1 fruit fly cellular context compared by ENCODE assay signal in the genomic region with DNA sequence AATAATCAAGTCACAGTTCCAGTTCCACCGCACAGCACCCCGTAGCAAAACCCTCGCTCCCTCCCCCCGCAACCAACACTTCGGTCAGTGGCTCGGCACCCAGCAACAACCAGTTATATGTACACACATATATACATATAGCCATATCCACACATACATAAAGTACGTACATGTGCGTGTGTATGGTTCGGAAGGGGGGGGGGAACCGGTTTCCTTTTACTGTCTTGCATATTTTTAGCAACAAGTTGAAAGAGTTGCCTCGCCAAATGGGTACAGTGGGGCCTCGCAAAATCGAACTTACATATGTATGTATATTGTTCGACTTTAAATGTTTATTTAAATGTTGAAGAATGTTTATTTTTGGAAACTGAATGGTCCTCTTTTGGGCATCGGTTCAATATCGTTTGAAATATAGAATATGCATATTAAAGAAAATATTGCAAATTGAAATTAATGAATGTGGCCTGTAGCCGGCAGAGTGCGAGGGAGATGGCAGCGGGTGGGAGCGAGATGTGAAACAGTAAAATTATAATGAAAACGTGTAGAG.
TF ChIP-seq lines count a peak whose summit lies in the region.

No protein-coding gene starts in this region.

TF ChIP-seq in whole organism, embryonic, 481 proteins besides CTCF, POLR2A, EP300 and RAD21 (continued from another document and continues in another):
- TF ChIP-seq wor (GFP tag; IDR thresholded peaks at IDR 0.05; lab: Robert Waterston, UW), result peak; percentile 40; the same call in 1 of the 2 replicates
- no peak for TF ChIP-seq salm (tag; optimal IDR thresholded peaks at IDR 0.05; lab: Kevin White, UChicago)
- TF ChIP-seq Lpt (GFP tag; optimal IDR thresholded peaks at IDR 0.05; lab: Kevin White, UChicago), result no peak
- peak; percentile 47; the same call in 1 of the 2 replicates for TF ChIP-seq CG10321 (GFP tag; IDR thresholded peaks at IDR 0.05; lab: Robert Waterston, UW)
- peak; percentile 87 for TF ChIP-seq CG2678 (tag; optimal IDR thresholded peaks at IDR 0.05; lab: Kevin White, UChicago)
- TF ChIP-seq Hr51 (GFP tag; optimal IDR thresholded peaks at IDR 0.05; lab: Kevin White, UChicago), result peak; percentile 58 to 75
- peak; percentile 81 for TF ChIP-seq NFAT (GFP tag; IDR thresholded peaks at IDR 0.05; lab: Robert Waterston, UW)
- peak; percentile 32 for TF ChIP-seq slp2 (GFP tag; optimal IDR thresholded peaks at IDR 0.05; lab: Kevin White, UChicago)
- peak; percentile 57 for TF ChIP-seq CG12299 (tag; optimal IDR thresholded peaks at IDR 0.05; lab: Kevin White, UChicago)
- TF ChIP-seq nerfin-2 (GFP tag; IDR thresholded peaks at IDR 0.05; lab: Robert Waterston, UW; ENCODE audit: partially characterized antibody), result no peak
- TF ChIP-seq CG10565 (GFP tag; optimal IDR thresholded peaks at IDR 0.05; lab: Kevin White, UChicago), result no peak
- peak; percentile 48 for TF ChIP-seq her (GFP tag; optimal IDR thresholded peaks at IDR 0.05; lab: Kevin White, UChicago)
- no peak for TF ChIP-seq CG10959 (GFP tag; IDR thresholded peaks at IDR 0.05; lab: Robert Waterston, UW)
- no peak for TF ChIP-seq kni (GFP tag; optimal IDR thresholded peaks at IDR 0.05; lab: Kevin White, UChicago)
- TF ChIP-seq corto (GFP tag; optimal IDR thresholded peaks at IDR 0.05; lab: Kevin White, UChicago), result peak; percentile 42
- no peak for TF ChIP-seq CG8089 (GFP tag; optimal IDR thresholded peaks at IDR 0.05; lab: Kevin White, UChicago)
- no peak for TF ChIP-seq gt (GFP tag; IDR thresholded peaks at IDR 0.05; lab: Robert Waterston, UW)
- peak; percentile 35 for TF ChIP-seq Hmx (GFP tag; optimal IDR thresholded peaks at IDR 0.05; lab: Kevin White, UChicago)
- no peak for TF ChIP-seq twi (tag; optimal IDR thresholded peaks at IDR 0.05; lab: Kevin White, UChicago)
- no peak for TF ChIP-seq Sin3A (optimal IDR thresholded peaks at IDR 0.05; lab: Kevin White, UChicago)
- no peak for TF ChIP-seq pfk (GFP tag; optimal IDR thresholded peaks at IDR 0.05; lab: Kevin White, UChicago)
- TF ChIP-seq CG43689 (GFP tag; IDR thresholded peaks at IDR 0.05; lab: Robert Waterston, UW), result no peak
- TF ChIP-seq CG8924 (tag; optimal IDR thresholded peaks at IDR 0.05; lab: Kevin White, UChicago), result peak; percentile 70
- peak; percentile 57 for TF ChIP-seq phol (tag; optimal IDR thresholded peaks at IDR 0.05; lab: Kevin White, UChicago)
- TF ChIP-seq CG9727 (GFP tag; optimal IDR thresholded peaks at IDR 0.05; lab: Kevin White, UChicago), result peak; percentile 72
- TF ChIP-seq Six4 (GFP tag; optimal IDR thresholded peaks at IDR 0.05; lab: Kevin White, UChicago), result no peak
- no peak for TF ChIP-seq HmgD (GFP tag; optimal IDR thresholded peaks at IDR 0.05; lab: Kevin White, UChicago)
- no peak for TF ChIP-seq sr (GFP tag; IDR thresholded peaks at IDR 0.05; lab: Robert Waterston, UW)
- no peak for TF ChIP-seq hth (optimal IDR thresholded peaks at IDR 0.05; lab: Kevin White, UChicago)
- no peak for TF ChIP-seq Adf1 (GFP tag; IDR thresholded peaks at IDR 0.05; lab: Robert Waterston, UW)
- peak; percentile 42 for TF ChIP-seq pros (GFP tag; optimal IDR thresholded peaks at IDR 0.05; lab: Kevin White, UChicago)
- peak; percentile 39 for TF ChIP-seq CG11723 (GFP tag; optimal IDR thresholded peaks at IDR 0.05; lab: Kevin White, UChicago)
- TF ChIP-seq CG11560 (tag; IDR thresholded peaks at IDR 0.05; lab: Robert Waterston, UW), result peak; percentile 67; the same call in 2 of the 3 replicates
- TF ChIP-seq Lhr (GFP tag; optimal IDR thresholded peaks at IDR 0.05; lab: Kevin White, UChicago), result peak; percentile 4
- TF ChIP-seq cad (GFP tag; optimal IDR thresholded peaks at IDR 0.05; lab: Kevin White, UChicago), result no peak
- TF ChIP-seq gsb-n (tag; optimal IDR thresholded peaks at IDR 0.05; lab: Kevin White, UChicago), result no peak
- peak; percentile 60 for TF ChIP-seq CG18619 (GFP tag; optimal IDR thresholded peaks at IDR 0.05; lab: Kevin White, UChicago)
- no peak for TF ChIP-seq emc (GFP tag; optimal IDR thresholded peaks at IDR 0.05; lab: Kevin White, UChicago)
- TF ChIP-seq peb (GFP tag; IDR thresholded peaks at IDR 0.05; lab: Robert Waterston, UW), result peak; percentile 32; the same call in 1 of the 2 replicates
- TF ChIP-seq CG4360 (GFP tag; IDR thresholded peaks at IDR 0.05; lab: Robert Waterston, UW), result no peak
- TF ChIP-seq mirr (GFP tag; optimal IDR thresholded peaks at IDR 0.05; lab: Kevin White, UChicago), result peak; percentile 61
- TF ChIP-seq Xrp1 (GFP tag; IDR thresholded peaks at IDR 0.05; lab: Robert Waterston, UW), result peak; percentile 80
- TF ChIP-seq toy (GFP tag; IDR thresholded peaks at IDR 0.05; lab: Robert Waterston, UW), result no peak
- TF ChIP-seq lilli (GFP tag; optimal IDR thresholded peaks at IDR 0.05; lab: Kevin White, UChicago), result peak; percentile 85
- peak; percentile 91 for TF ChIP-seq scrt (GFP tag; optimal IDR thresholded peaks at IDR 0.05; lab: Kevin White, UChicago)
- peak; percentile 1 for TF ChIP-seq Atf3 (GFP tag; optimal IDR thresholded peaks at IDR 0.05; lab: Kevin White, UChicago)
- TF ChIP-seq sug (tag; optimal IDR thresholded peaks at IDR 0.05; lab: Kevin White, UChicago), result no peak
- TF ChIP-seq CG11085 (GFP tag; IDR thresholded peaks at IDR 0.05; lab: Robert Waterston, UW), result peak; percentile 77
- peak; percentile 81 for TF ChIP-seq Mrtf (GFP tag; IDR thresholded peaks at IDR 0.05; lab: Robert Waterston, UW)
- TF ChIP-seq zen2 (GFP tag; IDR thresholded peaks at IDR 0.05; lab: Robert Waterston, UW; ENCODE audit: partially characterized antibody), result no peak
- TF ChIP-seq CG4424 (GFP tag; optimal IDR thresholded peaks at IDR 0.05; lab: Kevin White, UChicago), result peak; percentile 39
- no peak for TF ChIP-seq Dip2 (GFP tag; IDR thresholded peaks at IDR 0.05; lab: Robert Waterston, UW)
- TF ChIP-seq CG9876 (GFP tag; optimal IDR thresholded peaks at IDR 0.05; lab: Kevin White, UChicago), result peak; percentile 22
- no peak for TF ChIP-seq mld (GFP tag; IDR thresholded peaks at IDR 0.05; lab: Robert Waterston, UW; ENCODE audit: partially characterized antibody)
- TF ChIP-seq stwl (tag; optimal IDR thresholded peaks at IDR 0.05; lab: Kevin White, UChicago), result no peak
- peak; percentile 91 for TF ChIP-seq CG32532 (GFP tag; IDR thresholded peaks at IDR 0.05; lab: Robert Waterston, UW)
- peak; percentile 12 for TF ChIP-seq ewg (GFP tag; optimal IDR thresholded peaks at IDR 0.05; lab: Kevin White, UChicago)
- peak; percentile 68 for TF ChIP-seq CG10147 (GFP tag; optimal IDR thresholded peaks at IDR 0.05; lab: Kevin White, UChicago)
- no peak for TF ChIP-seq CG1024 (GFP tag; IDR thresholded peaks at IDR 0.05; lab: Robert Waterston, UW)
- TF ChIP-seq Sry-δ (GFP tag; optimal IDR thresholded peaks at IDR 0.05; lab: Kevin White, UChicago), result no peak
- TF ChIP-seq Dref (GFP tag; IDR thresholded peaks at IDR 0.05; lab: Robert Waterston, UW), result no peak
- TF ChIP-seq CG2199 (GFP tag; IDR thresholded peaks at IDR 0.05; lab: Robert Waterston, UW), result no peak
- TF ChIP-seq caup (GFP tag; optimal IDR thresholded peaks at IDR 0.05; lab: Kevin White, UChicago; ENCODE audit: severe bottlenecking), result peak; percentile 41
- TF ChIP-seq dmrt11E (tag; optimal IDR thresholded peaks at IDR 0.05; lab: Kevin White, UChicago), result peak; percentile 9
- TF ChIP-seq wdn (GFP tag; IDR thresholded peaks at IDR 0.05; lab: Robert Waterston, UW), result peak; percentile 75
- 0 out of 3 replicates have a peak, but pooled peaks have one; percentile 22 for TF ChIP-seq CG11093 (GFP tag; IDR thresholded peaks at IDR 0.05; lab: Robert Waterston, UW)
- TF ChIP-seq lab (GFP tag; optimal IDR thresholded peaks at IDR 0.05; lab: Kevin White, UChicago), result peak; percentile 86
- TF ChIP-seq lov (optimal IDR thresholded peaks at IDR 0.05; lab: Kevin White, UChicago), result no peak
- TF ChIP-seq lov (GFP tag; IDR thresholded peaks at IDR 0.05; lab: Robert Waterston, UW), result no peak
- TF ChIP-seq ind (GFP tag; optimal IDR thresholded peaks at IDR 0.05; lab: Kevin White, UChicago), result peak; percentile 64
- TF ChIP-seq bowl (GFP tag; IDR thresholded peaks at IDR 0.05; lab: Robert Waterston, UW), result peak; percentile 65; the same call in 1 of the 2 replicates
- peak; percentile 74 for TF ChIP-seq CG11504 (tag; optimal IDR thresholded peaks at IDR 0.05; lab: Kevin White, UChicago)
- no peak for TF ChIP-seq gcm2 (GFP tag; optimal IDR thresholded peaks at IDR 0.05; lab: Kevin White, UChicago)
- TF ChIP-seq HLH4C (GFP tag; IDR thresholded peaks at IDR 0.05; lab: Robert Waterston, UW; ENCODE audit: partially characterized antibody), result no peak
- no peak for TF ChIP-seq CG17912 (GFP tag; optimal IDR thresholded peaks at IDR 0.05; lab: Kevin White, UChicago)
- 0 out of 3 replicates have a peak, but pooled peaks have one; percentile 9 for TF ChIP-seq z (GFP tag; IDR thresholded peaks at IDR 0.05; lab: Robert Waterston, UW)
- no peak for TF ChIP-seq CG3065 (GFP tag; optimal IDR thresholded peaks at IDR 0.05; lab: Kevin White, UChicago)
- TF ChIP-seq Mes4 (GFP tag; optimal IDR thresholded peaks at IDR 0.05; lab: Kevin White, UChicago), result no peak
- peak; percentile 60 for TF ChIP-seq Aef1 (GFP tag; IDR thresholded peaks at IDR 0.05; lab: Robert Waterston, UW)
- peak; percentile 41 for TF ChIP-seq CG12942 (GFP tag; optimal IDR thresholded peaks at IDR 0.05; lab: Kevin White, UChicago)
- TF ChIP-seq exex (tag; optimal IDR thresholded peaks at IDR 0.05; lab: Kevin White, UChicago), result peak; percentile 66
- no peak for TF ChIP-seq Stat92E (GFP tag; optimal IDR thresholded peaks at IDR 0.05; lab: Kevin White, UChicago)
- TF ChIP-seq Ada2b (GFP tag; IDR thresholded peaks at IDR 0.05; lab: Robert Waterston, UW), result peak; percentile 78
- TF ChIP-seq bcd (GFP tag; optimal IDR thresholded peaks at IDR 0.05; lab: Kevin White, UChicago), result peak; percentile 71
- TF ChIP-seq h (optimal IDR thresholded peaks at IDR 0.05; lab: Kevin White, UChicago), result no peak
- TF ChIP-seq CG13894 (tag; optimal IDR thresholded peaks at IDR 0.05; lab: Kevin White, UChicago), result peak; percentile 85
- TF ChIP-seq klu (GFP tag; IDR thresholded peaks at IDR 0.05; lab: Robert Waterston, UW), result peak; percentile 83
- no peak for TF ChIP-seq nau (GFP tag; optimal IDR thresholded peaks at IDR 0.05; lab: Kevin White, UChicago)
- no peak for TF ChIP-seq CG17186 (GFP tag; optimal IDR thresholded peaks at IDR 0.05; lab: Kevin White, UChicago)
- TF ChIP-seq sens-2 (GFP tag; IDR thresholded peaks at IDR 0.05; lab: Robert Waterston, UW), result no peak
- TF ChIP-seq Fer3 (tag; optimal IDR thresholded peaks at IDR 0.05; lab: Kevin White, UChicago), result peak; percentile 83
- peak; percentile 21 for TF ChIP-seq CG10267 (tag; optimal IDR thresholded peaks at IDR 0.05; lab: Kevin White, UChicago)
- no peak for TF ChIP-seq CG12236 (GFP tag; optimal IDR thresholded peaks at IDR 0.05; lab: Kevin White, UChicago)
- peak; percentile 58 for TF ChIP-seq Sox100B (GFP tag; optimal IDR thresholded peaks at IDR 0.05; lab: Kevin White, UChicago)
- peak; percentile 96 for TF ChIP-seq Med (GFP tag; lab: Kevin White, UChicago)
- TF ChIP-seq amos (GFP tag; IDR thresholded peaks at IDR 0.05; lab: Robert Waterston, UW; ENCODE audit: partially characterized antibody), result no peak
- TF ChIP-seq gem (tag; optimal IDR thresholded peaks at IDR 0.05; lab: Kevin White, UChicago), result peak; percentile 80
- peak; percentile 52 for TF ChIP-seq CG16815 (GFP tag; optimal IDR thresholded peaks at IDR 0.05; lab: Kevin White, UChicago)
- no peak for TF ChIP-seq vnd (GFP tag; IDR thresholded peaks at IDR 0.05; lab: Robert Waterston, UW; ENCODE audit: partially characterized antibody)
- TF ChIP-seq nmo (GFP tag; optimal IDR thresholded peaks at IDR 0.05; lab: Kevin White, UChicago), result peak; percentile 62
- TF ChIP-seq sim (GFP tag; IDR thresholded peaks at IDR 0.05; lab: Robert Waterston, UW), result 0 out of 2 replicates have a peak, but pooled peaks have one; percentile 34
- peak; percentile 27 for TF ChIP-seq jing (GFP tag; optimal IDR thresholded peaks at IDR 0.05; lab: Kevin White, UChicago)
- no peak for TF ChIP-seq CG7271 (tag; optimal IDR thresholded peaks at IDR 0.05; lab: Kevin White, UChicago)
- peak; percentile 25 for TF ChIP-seq sima (GFP tag; optimal IDR thresholded peaks at IDR 0.05; lab: Kevin White, UChicago)
- TF ChIP-seq CG11398 (GFP tag; optimal IDR thresholded peaks at IDR 0.05; lab: Kevin White, UChicago), result peak; percentile 9
- TF ChIP-seq CG13287 (GFP tag; IDR thresholded peaks at IDR 0.05; lab: Robert Waterston, UW; ENCODE audit: partially characterized antibody), result no peak
- TF ChIP-seq E2f1 (GFP tag; IDR thresholded peaks at IDR 0.05; lab: Robert Waterston, UW), result peak; percentile 61
- peak; percentile 82 for TF ChIP-seq Dip3 (GFP tag; optimal IDR thresholded peaks at IDR 0.05; lab: Kevin White, UChicago)
- no peak for TF ChIP-seq BEAF-32 (GFP tag; optimal IDR thresholded peaks at IDR 0.05; lab: Kevin White, UChicago)
- TF ChIP-seq H2.0 (GFP tag; IDR thresholded peaks at IDR 0.05; lab: Robert Waterston, UW), result peak; percentile 64
- TF ChIP-seq chif (GFP tag; optimal IDR thresholded peaks at IDR 0.05; lab: Kevin White, UChicago), result peak; percentile 32 to 39
- TF ChIP-seq CG32767 (GFP tag; IDR thresholded peaks at IDR 0.05; lab: Robert Waterston, UW), result peak; percentile 75
- TF ChIP-seq CG3847 (GFP tag; IDR thresholded peaks at IDR 0.05; lab: Robert Waterston, UW), result peak; percentile 78
- TF ChIP-seq CG12071 (GFP tag; optimal IDR thresholded peaks at IDR 0.05; lab: Kevin White, UChicago), result peak; percentile 63
- peak; percentile 81 for TF ChIP-seq tgo (GFP tag; IDR thresholded peaks at IDR 0.05; lab: Robert Waterston, UW)
- TF ChIP-seq trh (GFP tag; optimal IDR thresholded peaks at IDR 0.05; lab: Kevin White, UChicago), result no peak
- TF ChIP-seq croc (GFP tag; conservative IDR thresholded peaks at IDR 0.05; lab: Robert Waterston, UW), result peak; percentile 54
- no peak for TF ChIP-seq luna (GFP tag; optimal IDR thresholded peaks at IDR 0.05; lab: Kevin White, UChicago)
- TF ChIP-seq CG5180 (GFP tag; optimal IDR thresholded peaks at IDR 0.05; lab: Kevin White, UChicago), result peak; percentile 17
- TF ChIP-seq CG11247 (GFP tag; IDR thresholded peaks at IDR 0.05; lab: Robert Waterston, UW), result peak; percentile 61
- no peak for TF ChIP-seq disco-r (GFP tag; optimal IDR thresholded peaks at IDR 0.05; lab: Kevin White, UChicago)
- peak; percentile 25 for TF ChIP-seq CG4617 (GFP tag; optimal IDR thresholded peaks at IDR 0.05; lab: Kevin White, UChicago; ENCODE audit: borderline replicate concordance)
- TF ChIP-seq pb (GFP tag; optimal IDR thresholded peaks at IDR 0.05; lab: Kevin White, UChicago), result peak; percentile 40
- peak; percentile 48 for TF ChIP-seq CG18476 (GFP tag; optimal IDR thresholded peaks at IDR 0.05; lab: Kevin White, UChicago)
- TF ChIP-seq hb (GFP tag; IDR thresholded peaks at IDR 0.05; lab: Robert Waterston, UW; ENCODE audit: partially characterized antibody), result no peak
- TF ChIP-seq Drgx (GFP tag; IDR thresholded peaks at IDR 0.05; lab: Robert Waterston, UW), result peak; percentile 93
